Worm (Caenorhabditis elegans) whole organism, L1 larva: ENCODE data around the gene tmem-231.

Source experiments
- egl-27 ChIP-seq, 2 experiments: fragments of 150-350 bp in 1 of 2; sonication (generic microtip); optimal IDR thresholded peaks; 3 replicates each; lab custom pipeline; 2017 to 2018; ENCODE audit warnings: missing biosample characterization in 2 of 2, missing genetic modification characterization in 2 of 2, missing genetic modification reagents in 2 of 2
- elt-2 ChIP-seq: sonication (generic microtip); optimal IDR thresholded peaks from 2 replicates; lab custom pipeline; 2016; ENCODE audit warnings: missing genetic modification characterization, mild to moderate bottlenecking, inconsistent platforms, missing compliant biosample characterization, missing genetic modification reagents
- nhr-12 ChIP-seq: sonication (generic microtip); optimal IDR thresholded peaks from 2 replicates; lab custom pipeline; 2017; ENCODE audit warnings: missing biosample characterization, missing genetic modification characterization
- nhr-76 ChIP-seq: sonication (generic microtip); optimal IDR thresholded peaks from 2 replicates; lab custom pipeline; 2017; ENCODE audit warnings: missing biosample characterization, missing genetic modification characterization
- pqm-1 ChIP-seq: sonication (generic microtip); optimal IDR thresholded peaks from 3 replicates; lab custom pipeline; 2017; ENCODE audit warnings: missing biosample characterization, missing genetic modification characterization
- snpc-4 ChIP-seq: fragments of 150-350 bp; optimal IDR thresholded peaks from 2 replicates; lab custom pipeline; 2014; ENCODE audit warnings: missing biosample characterization, missing genetic modification characterization
- ztf-11 ChIP-seq, 2 experiments: sonication (generic microtip); optimal IDR thresholded peaks; 2 replicates each; lab custom pipeline; 2016 to 2017; ENCODE audit warnings: missing genetic modification characterization in 2 of 2, missing biosample characterization in 1 of 2, missing compliant biosample characterization in 1 of 2

DNA sequence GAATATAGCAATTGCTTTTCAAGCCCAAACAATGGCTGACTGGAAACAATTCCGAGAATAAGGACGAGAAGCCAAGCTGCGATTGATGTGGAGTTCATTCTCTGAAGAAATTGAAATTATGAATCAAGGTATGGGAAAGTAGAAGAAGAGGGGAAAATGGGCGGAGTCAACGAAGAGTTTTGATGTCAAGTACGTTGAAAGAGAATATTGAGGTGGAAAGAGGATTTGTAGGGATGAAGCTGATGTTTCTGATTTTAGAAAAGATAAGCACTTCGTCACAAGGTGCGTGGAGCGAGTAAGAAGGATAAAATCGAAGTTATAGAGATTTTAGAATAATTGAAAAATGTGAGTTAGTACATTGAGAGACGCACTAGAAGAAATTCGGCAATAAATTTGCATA lies 43.9 kb upstream of the tmem-231 start, which contains the start of gene D2096.9:
- TF ChIP-seq snpc-4 = no peak
- no peak for TF ChIP-seq nhr-76
- no peak for TF ChIP-seq pqm-1
- no peak for TF ChIP-seq egl-27 (tag; optimal IDR thresholded peaks at IDR 0.05; lab: Kevin White, UChicago)
- no peak for TF ChIP-seq elt-2
- TF ChIP-seq nhr-12 (tag; lab: Kevin White, UChicago) = no peak
- TF ChIP-seq ztf-11 (tag; optimal IDR thresholded peaks at IDR 0.05; lab: Kevin White, UChicago) = no peak
